Fruit fly (Drosophila melanogaster): ENCODE measurements around the gene Osi6.

Gene Osi6

DNA sequence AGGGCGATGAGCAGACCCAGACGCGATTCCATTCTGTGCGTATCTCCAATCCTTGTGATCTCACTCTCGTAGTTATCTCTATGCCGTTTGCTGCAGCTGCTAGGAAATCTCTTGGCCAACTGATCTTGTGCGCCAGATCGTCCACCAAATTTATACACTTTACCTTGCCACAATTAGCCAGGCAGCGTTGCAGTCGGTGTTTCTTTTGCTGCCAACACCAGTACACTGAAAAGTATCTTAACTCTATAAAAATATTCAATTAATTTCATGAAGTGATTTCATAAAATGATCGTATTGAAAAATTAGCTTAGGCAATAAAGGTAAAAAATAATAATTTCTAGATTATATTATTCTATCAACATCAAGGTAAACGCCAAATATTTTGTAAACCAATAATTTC, 34.1 kb downstream of the Osi6 start, which contains the start of gene Osi11:
Osi11 (minus strand) TSS at position 101 of the 400 bp plus-strand sequence.
- TF ChIP-seq CG33017 (tag; optimal IDR thresholded peaks at IDR 0.05) (no peak), Mnt (GFP tag; optimal IDR thresholded peaks at IDR 0.05) (no peak), CG7045 (GFP tag; optimal IDR thresholded peaks at IDR 0.05) (no peak), CG5204 (GFP tag; optimal IDR thresholded peaks at IDR 0.05) (no peak), Hr96 (GFP tag; optimal IDR thresholded peaks at IDR 0.05) (no peak), cnc (optimal IDR thresholded peaks at IDR 0.05) (no peak)

DNA sequence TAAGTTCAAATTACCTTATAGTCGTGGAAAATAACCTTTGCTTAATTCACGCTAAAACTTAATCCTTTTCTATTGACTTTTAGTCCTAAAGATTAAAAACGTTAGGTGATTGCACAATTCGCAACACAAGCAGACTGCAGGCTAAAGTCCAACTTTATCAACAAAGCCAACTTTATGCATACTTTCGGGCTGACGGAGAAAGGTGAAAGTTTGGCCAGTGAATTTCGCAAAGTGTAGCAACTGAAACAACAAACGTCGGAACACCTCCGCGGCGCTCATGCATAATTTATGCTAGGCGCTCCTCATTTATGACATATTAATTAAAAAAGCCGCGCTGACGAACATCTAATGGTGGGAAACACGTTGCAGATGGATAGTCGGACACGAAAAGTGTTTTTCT, 35.5 kb downstream of the Osi6 start:
- TF ChIP-seq bab1 (GFP tag; optimal IDR thresholded peaks at IDR 0.05) (no peak), cnc (optimal IDR thresholded peaks at IDR 0.05) (no peak), CG33017 (tag; optimal IDR thresholded peaks at IDR 0.05) (no peak), CG1620 (GFP tag; optimal IDR thresholded peaks at IDR 0.05) (no peak), CG12768 (GFP tag; optimal IDR thresholded peaks at IDR 0.05) (no peak), ovo (GFP tag; optimal IDR thresholded peaks at IDR 0.05) (no peak), CG11617 (GFP tag; optimal IDR thresholded peaks at IDR 0.05) (no peak), kay (GFP tag; ENCODE audit: borderline replicate concordance) (no peak), CG7101 (tag; optimal IDR thresholded peaks at IDR 0.05) (no peak), CG14711 (tag; optimal IDR thresholded peaks at IDR 0.05) (no peak), cic (GFP tag; optimal IDR thresholded peaks at IDR 0.05) (no peak), pad (GFP tag; optimal IDR thresholded peaks at IDR 0.05) (no peak), Mnt (GFP tag; optimal IDR thresholded peaks at IDR 0.05) (no peak), tj (GFP tag; optimal IDR thresholded peaks at IDR 0.05) (no peak), Crg-1 (GFP tag; optimal IDR thresholded peaks at IDR 0.05) (no peak), CG5204 (GFP tag; optimal IDR thresholded peaks at IDR 0.05) (no peak)

DNA sequence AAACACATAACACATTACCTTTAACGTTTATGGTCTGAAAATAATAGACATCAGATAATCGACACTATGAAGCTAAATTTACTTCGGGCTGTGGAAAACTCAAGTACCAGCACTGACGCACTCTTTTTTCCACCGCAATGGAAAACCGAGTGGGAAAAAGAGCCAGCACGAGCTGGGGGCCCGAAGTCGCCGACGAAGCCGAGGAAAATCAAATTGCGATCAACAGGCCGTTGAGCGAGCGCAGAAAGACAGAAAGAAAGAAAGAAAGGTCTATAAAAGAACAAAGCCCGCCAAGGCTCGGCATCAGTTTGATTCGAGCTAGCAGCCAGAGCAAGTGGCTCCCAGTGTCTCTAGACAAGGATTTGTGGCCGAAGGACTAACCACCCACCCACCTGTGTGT, 43.7 kb downstream of the Osi6 start, which contains the start of gene Osi12:
Osi12 (plus strand) TSS at position 301 of the 400 bp plus-strand sequence.
- TF ChIP-seq Hr96 (GFP tag; optimal IDR thresholded peaks at IDR 0.05): no peak
- TF ChIP-seq CG33017 (tag; optimal IDR thresholded peaks at IDR 0.05): no peak
- TF ChIP-seq CG11617 (GFP tag; optimal IDR thresholded peaks at IDR 0.05): no peak
- no peak for TF ChIP-seq Mnt (GFP tag; optimal IDR thresholded peaks at IDR 0.05)
- no peak for TF ChIP-seq ovo (GFP tag; optimal IDR thresholded peaks at IDR 0.05)
- TF ChIP-seq cnc (optimal IDR thresholded peaks at IDR 0.05): no peak
- no peak for TF ChIP-seq Clk (GFP tag; optimal IDR thresholded peaks at IDR 0.05)

DNA sequence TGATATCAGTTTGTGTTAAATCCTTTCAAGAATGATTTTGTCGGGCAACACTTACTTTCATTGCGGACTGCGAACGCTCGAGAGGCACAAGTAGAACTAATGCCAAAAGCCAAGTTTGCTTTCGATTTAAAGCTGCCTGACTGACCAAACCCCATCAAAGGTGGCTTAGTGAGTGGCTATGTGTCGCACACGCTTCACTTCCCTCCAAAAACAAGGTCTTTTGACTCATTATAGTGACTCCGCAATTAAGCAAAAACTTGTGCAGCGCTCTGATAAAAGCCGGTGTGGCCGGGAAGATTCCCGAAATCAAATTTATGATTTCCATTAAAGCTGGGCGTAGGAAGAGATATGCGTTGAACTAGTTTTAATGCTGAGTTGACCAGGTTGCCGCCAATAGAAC, 50.6 kb downstream of the Osi6 start, which contains the start of gene CG15597:
CG15597 (minus strand) TSS at position 101 of the 400 bp plus-strand sequence.
- TF ChIP-seq CG11617 (GFP tag; optimal IDR thresholded peaks at IDR 0.05): no peak
- no peak for TF ChIP-seq Hr96 (GFP tag; optimal IDR thresholded peaks at IDR 0.05)
- no peak for TF ChIP-seq cnc (optimal IDR thresholded peaks at IDR 0.05)
- no peak for TF ChIP-seq kay (GFP tag; ENCODE audit: borderline replicate concordance)
- TF ChIP-seq CG12768 (GFP tag; optimal IDR thresholded peaks at IDR 0.05): no peak
- no peak for TF ChIP-seq CG1620 (GFP tag; optimal IDR thresholded peaks at IDR 0.05)
- no peak for TF ChIP-seq pad (GFP tag; optimal IDR thresholded peaks at IDR 0.05)
- TF ChIP-seq Crg-1 (GFP tag; optimal IDR thresholded peaks at IDR 0.05): no peak
- no peak for TF ChIP-seq CG33017 (tag; optimal IDR thresholded peaks at IDR 0.05)

Measured in whole organism, adult.